2 worm cellular contexts compared by ENCODE assay signal in the genomic region with DNA sequence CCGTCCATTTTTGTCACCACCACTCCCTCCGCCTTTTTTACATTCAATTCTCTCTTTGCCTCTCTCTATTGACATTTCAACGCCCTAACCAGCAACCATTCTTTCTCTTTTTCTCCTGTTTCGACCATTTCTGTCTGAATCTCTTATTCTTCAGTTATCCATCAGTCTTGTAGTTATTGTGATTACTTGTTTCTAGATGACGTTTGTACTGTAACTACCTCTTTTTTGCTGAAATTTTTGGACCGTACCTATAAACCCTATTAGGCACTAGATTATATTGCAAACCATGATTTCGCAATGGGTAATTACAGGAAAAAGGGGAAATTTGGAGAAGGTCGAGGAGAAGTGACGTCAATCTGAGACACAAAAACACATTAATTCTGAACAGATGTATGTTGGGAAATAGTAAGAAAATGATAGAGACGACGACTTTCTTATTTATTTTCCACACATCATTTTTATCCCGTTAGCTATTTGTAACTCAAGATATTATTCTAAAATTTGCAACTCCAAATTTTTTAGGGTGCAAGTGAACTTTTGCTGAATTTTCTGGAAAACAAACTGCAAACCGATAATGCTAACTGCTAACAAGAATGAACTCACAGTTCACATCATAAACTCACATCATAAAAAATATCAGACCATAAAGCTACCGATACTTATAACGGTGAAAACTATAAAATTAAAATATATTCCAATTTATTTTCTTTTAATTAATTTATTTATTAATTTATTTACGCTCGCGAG.
TF ChIP-seq lines count a peak whose summit lies in the region.

No protein-coding gene starts in this region.

TF ChIP-seq in whole organism, L1 larva, 84 proteins besides CTCF, POLR2A, EP300 and RAD21 (continued from another document):
- TF ChIP-seq tbx-2 (tag; optimal IDR thresholded peaks at IDR 0.05; lab: Kevin White, UChicago) (no peak), zip-4 (GFP tag; optimal IDR thresholded peaks at IDR 0.05; lab: Kevin White, UChicago) (peak; percentile 32), ceh-90 (tag; optimal IDR thresholded peaks at IDR 0.05; lab: Kevin White, UChicago) (no peak), jun-1 (tag; optimal IDR thresholded peaks at IDR 0.05; lab: Kevin White, UChicago) (no peak), nhr-12 (tag; optimal IDR thresholded peaks at IDR 0.05; lab: Kevin White, UChicago) (no peak), lin-15B (tag; optimal IDR thresholded peaks at IDR 0.05; lab: Kevin White, UChicago) (no peak), ztf-11 (tag; optimal IDR thresholded peaks at IDR 0.05; lab: Kevin White, UChicago) (no peak), snpc-4 (tag; optimal IDR thresholded peaks at IDR 0.05; lab: Kevin White, UChicago) (peak; percentile 2), tlp-1 (tag; optimal IDR thresholded peaks at IDR 0.05; lab: Kevin White, UChicago) (no peak), nhr-90 (tag; optimal IDR thresholded peaks at IDR 0.05; lab: Kevin White, UChicago; ENCODE audit: poor library complexity) (no peak), aha-1 (tag; optimal IDR thresholded peaks at IDR 0.05; lab: Kevin White, UChicago) (no peak), zag-1 (tag; optimal IDR thresholded peaks at IDR 0.05; lab: Kevin White, UChicago) (no peak), C16A3.4 (tag; optimal IDR thresholded peaks at IDR 0.05; lab: Kevin White, UChicago) (no peak), pqm-1 (tag; optimal IDR thresholded peaks at IDR 0.05; lab: Kevin White, UChicago) (no peak), lin-14 (GFP tag; optimal IDR thresholded peaks at IDR 0.05; lab: Kevin White, UChicago) (peak; percentile 70), nhr-77 (tag; optimal IDR thresholded peaks at IDR 0.05; lab: Kevin White, UChicago) (peak; percentile 93), efl-3 (GFP tag; optimal IDR thresholded peaks at IDR 0.05; lab: Kevin White, UChicago) (no peak), efl-1 (optimal IDR thresholded peaks at IDR 0.05; lab: Kevin White, UChicago) (peak; percentile 2 to 22), efl-1 (GFP tag; optimal IDR thresholded peaks at IDR 0.05 in 1 of 2; lab: Kevin White, UChicago) (peak in 1 of 2 experiments; percentile 53), ceh-8 (GFP tag; optimal IDR thresholded peaks at IDR 0.05; lab: Kevin White, UChicago) (peak; percentile 4), ets-5 (GFP tag; IDR thresholded peaks at IDR 0.05; lab: Robert Waterston, UW) (no peak), swsn-7 (tag; optimal IDR thresholded peaks at IDR 0.05; lab: Kevin White, UChicago) (peak; percentile 7), alr-1 (tag; optimal IDR thresholded peaks at IDR 0.05; lab: Kevin White, UChicago; ENCODE audit: borderline replicate concordance) (no peak), ces-1 (GFP tag; optimal IDR thresholded peaks at IDR 0.05; lab: Kevin White, UChicago) (no peak), nhr-47 (tag; optimal IDR thresholded peaks at IDR 0.05; lab: Kevin White, UChicago) (no peak), grh-1 (GFP tag; IDR thresholded peaks at IDR 0.05; lab: Robert Waterston, UW) (0 out of 2 replicates have a peak, but pooled peaks have one; percentile 25), fkh-4 (tag; optimal IDR thresholded peaks at IDR 0.05; lab: Kevin White, UChicago; ENCODE audit: borderline replicate concordance) (peak; percentile 4), elt-2 (tag; optimal IDR thresholded peaks at IDR 0.05; lab: Kevin White, UChicago) (peak; percentile 58), isw-1 (GFP tag; IDR thresholded peaks at IDR 0.05; lab: Robert Waterston, UW) (no peak), lsy-2 (tag; optimal IDR thresholded peaks at IDR 0.05; lab: Kevin White, UChicago) (peak in 1 of 2 experiments; percentile 44)

TF ChIP-seq in whole organism, L4 larva, 104 proteins besides CTCF, POLR2A, EP300 and RAD21 (continued from another document):
- TF ChIP-seq ceh-82 (tag; optimal IDR thresholded peaks at IDR 0.05; lab: Kevin White, UChicago) (no peak), nhr-41 (GFP tag; IDR thresholded peaks at IDR 0.05; lab: Robert Waterston, UW) (no peak), zfp-2 (tag; optimal IDR thresholded peaks at IDR 0.05; lab: Kevin White, UChicago) (no peak), Y105C5A.15 (GFP tag; IDR thresholded peaks at IDR 0.05; lab: Robert Waterston, UW) (no peak), pha-4 (GFP tag; IDR thresholded peaks at IDR 0.05; lab: Robert Waterston, UW) (no peak), pha-4 (tag; optimal IDR thresholded peaks at IDR 0.05; lab: Kevin White, UChicago) (peak; percentile 81), dmd-8 (GFP tag; IDR thresholded peaks at IDR 0.05; lab: Robert Waterston, UW) (no peak), T26A8.4 (GFP tag; IDR thresholded peaks at IDR 0.05; lab: Robert Waterston, UW) (0 out of 2 replicates have a peak, but pooled peaks have one; percentile 27), Y48G9A.11 (GFP tag; IDR thresholded peaks at IDR 0.05; lab: Robert Waterston, UW) (no peak), ceh-20 (GFP tag; IDR thresholded peaks at IDR 0.05; lab: Robert Waterston, UW) (no peak), attf-4 (tag; optimal IDR thresholded peaks at IDR 0.05; lab: Kevin White, UChicago) (no peak), hlh-30 (tag; optimal IDR thresholded peaks at IDR 0.05; lab: Kevin White, UChicago; ENCODE audit: insufficient read depth) (no peak), skn-1 (tag; optimal IDR thresholded peaks at IDR 0.05; lab: Kevin White, UChicago) (no peak), F10B5.3 (tag; optimal IDR thresholded peaks at IDR 0.05; lab: Kevin White, UChicago) (no peak), ctbp-1 (GFP tag; IDR thresholded peaks at IDR 0.05; lab: Robert Waterston, UW) (no peak), T20F7.1 (GFP tag; optimal IDR thresholded peaks at IDR 0.05; lab: Kevin White, UChicago) (no peak), egl-27 (tag; optimal IDR thresholded peaks at IDR 0.05; lab: Kevin White, UChicago) (no peak), dmd-6 (GFP tag; IDR thresholded peaks at IDR 0.05; lab: Robert Waterston, UW) (peak; percentile 62; the same call in 1 of the 2 replicates), ztf-7 (tag; optimal IDR thresholded peaks at IDR 0.05; lab: Kevin White, UChicago) (no peak), zip-2 (tag; optimal IDR thresholded peaks at IDR 0.05; lab: Kevin White, UChicago) (no peak), sdz-12 (GFP tag; optimal IDR thresholded peaks at IDR 0.05; lab: Kevin White, UChicago) (no peak), ceh-44 (GFP tag; IDR thresholded peaks at IDR 0.05; lab: Robert Waterston, UW) (no peak), php-3 (GFP tag; IDR thresholded peaks at IDR 0.05; lab: Robert Waterston, UW) (no peak), ztf-11 (tag; optimal IDR thresholded peaks at IDR 0.05; lab: Kevin White, UChicago) (no peak), Y5F2A.4 (GFP tag; optimal IDR thresholded peaks at IDR 0.05; lab: Kevin White, UChicago) (no peak), lin-39 (tag; optimal IDR thresholded peaks at IDR 0.05; lab: Kevin White, UChicago) (no peak), zag-1 (tag; optimal IDR thresholded peaks at IDR 0.05; lab: Kevin White, UChicago) (no peak), mes-2 (tag; optimal IDR thresholded peaks at IDR 0.05; lab: Kevin White, UChicago; ENCODE audit: poor library complexity, severe bottlenecking) (no peak), daf-8 (GFP tag; IDR thresholded peaks at IDR 0.05; lab: Robert Waterston, UW) (no peak), lin-15B (tag; optimal IDR thresholded peaks at IDR 0.05; lab: Kevin White, UChicago) (no peak), mxl-2 (GFP tag; conservative IDR thresholded peaks at IDR 0.05; lab: Robert Waterston, UW) (no peak), set-16 (GFP tag; IDR thresholded peaks at IDR 0.05; lab: Robert Waterston, UW) (no peak), gei-8 (GFP tag; optimal IDR thresholded peaks at IDR 0.05; lab: Kevin White, UChicago) (no peak), lin-29 (GFP tag; IDR thresholded peaks at IDR 0.05; lab: Robert Waterston, UW) (no peak), mdl-1 (tag; optimal IDR thresholded peaks at IDR 0.05; lab: Kevin White, UChicago) (no peak), fos-1 (tag; optimal IDR thresholded peaks at IDR 0.05; lab: Kevin White, UChicago) (no peak), daf-19 (GFP tag; conservative IDR thresholded peaks at IDR 0.05; lab: Robert Waterston, UW) (no peak), madf-5 (GFP tag; IDR thresholded peaks at IDR 0.05; lab: Robert Waterston, UW) (no peak), aly-2 (tag; optimal IDR thresholded peaks at IDR 0.05; lab: Kevin White, UChicago) (no peak), lin-1 (GFP tag; IDR thresholded peaks at IDR 0.05; lab: Robert Waterston, UW) (no peak), nhr-77 (tag; optimal IDR thresholded peaks at IDR 0.05; lab: Kevin White, UChicago) (peak; percentile 99), ZK337.2 (GFP tag; IDR thresholded peaks at IDR 0.05; lab: Robert Waterston, UW) (no peak), nhr-237 (tag; optimal IDR thresholded peaks at IDR 0.05; lab: Kevin White, UChicago) (no peak), hlh-11 (tag; optimal IDR thresholded peaks at IDR 0.05; lab: Kevin White, UChicago) (peak; percentile 31), pqm-1 (tag; optimal IDR thresholded peaks at IDR 0.05; lab: Kevin White, UChicago) (peak; percentile 70), lin-13 (GFP tag; optimal IDR thresholded peaks at IDR 0.05; lab: Kevin White, UChicago) (peak; percentile 3), daf-16 (GFP tag; optimal IDR thresholded peaks at IDR 0.05; lab: Kevin White, UChicago) (no peak), daf-16 (tag; optimal IDR thresholded peaks at IDR 0.05; lab: Kevin White, UChicago) (peak; percentile 56), unc-39 (tag; optimal IDR thresholded peaks at IDR 0.05; lab: Kevin White, UChicago) (no peak)
